Worm (Caenorhabditis elegans): Measurements from ENCODE around the gene pitr-5.

Gene pitr-5

ce11 chrV:7198403-7198802, 13.8 kb downstream of the pitr-5 start (continued):
- TF ChIP-seq ceh-27 (GFP tag; optimal IDR thresholded peaks at IDR 0.05) (no peak), nfyb-1 (GFP tag; IDR thresholded peaks at IDR 0.05) (peak; percentile 73; the same call in 1 of the 2 replicates), ztf-3 (GFP tag; optimal IDR thresholded peaks at IDR 0.05) (no peak), chd-7 (tag; optimal IDR thresholded peaks at IDR 0.05) (peak; percentile 43), him-1 (tag; optimal IDR thresholded peaks at IDR 0.05) (peak; percentile 76), F52B5.7 (tag; optimal IDR thresholded peaks at IDR 0.05) (peak; percentile 43), aptf-3 (GFP tag; IDR thresholded peaks at IDR 0.05) (no peak), Y56A3A.18 (GFP tag; IDR thresholded peaks at IDR 0.05) (0 out of 2 replicates have a peak, but pooled peaks have one; percentile 54), C06A6.2 (GFP tag; conservative IDR thresholded peaks at IDR 0.05) (no peak), nfya-1 (tag; optimal IDR thresholded peaks at IDR 0.05; ENCODE audit: borderline replicate concordance, insufficient read depth) (no peak), madf-3 (GFP tag; IDR thresholded peaks at IDR 0.05) (peak; percentile 93), dox-1 (GFP tag; IDR thresholded peaks at IDR 0.05) (no peak; the same call in 1 of the 2 replicates), F49E8.2 (tag; optimal IDR thresholded peaks at IDR 0.05; ENCODE audit: insufficient read depth) (no peak), somi-1 (GFP tag; optimal IDR thresholded peaks at IDR 0.05) (peak; percentile 30), mes-4 (tag; optimal IDR thresholded peaks at IDR 0.05) (no peak), ets-4 (GFP tag; optimal IDR thresholded peaks at IDR 0.05) (peak; percentile 73), nhr-80 (tag; optimal IDR thresholded peaks at IDR 0.05) (peak; percentile 95), fkh-3 (tag; optimal IDR thresholded peaks at IDR 0.05) (no peak), F10E7.11 (tag; optimal IDR thresholded peaks at IDR 0.05) (no peak), ztf-26 (tag; optimal IDR thresholded peaks at IDR 0.05) (no peak), ceh-91 (GFP tag; IDR thresholded peaks at IDR 0.05) (no peak), F39B2.1 (GFP tag; IDR thresholded peaks at IDR 0.05) (no peak), ztf-28 (GFP tag; IDR thresholded peaks at IDR 0.05) (no peak), unc-62 (GFP tag; optimal IDR thresholded peaks at IDR 0.05) (no peak), Y95B8A.8 (GFP tag; IDR thresholded peaks at IDR 0.05) (0 out of 2 replicates have a peak, but pooled peaks have one; percentile 42), madf-10 (tag; optimal IDR thresholded peaks at IDR 0.05) (no peak), sea-2 (GFP tag; IDR thresholded peaks at IDR 0.05) (no peak), Y53G8AR.9 (GFP tag; conservative IDR thresholded peaks at IDR 0.05) (peak; percentile 76), ztf-6 (GFP tag; IDR thresholded peaks at IDR 0.05) (no peak), lin-40 (tag; optimal IDR thresholded peaks at IDR 0.05) (peak; percentile 29), madf-8 (GFP tag; conservative IDR thresholded peaks at IDR 0.05) (peak; percentile 20; the same call in 1 of the 2 replicates), ceh-58 (GFP tag; IDR thresholded peaks at IDR 0.05) (no peak), ztf-25 (GFP tag; IDR thresholded peaks at IDR 0.05) (0 out of 2 replicates have a peak, but pooled peaks have one; percentile 59), sptf-2 (GFP tag; optimal IDR thresholded peaks at IDR 0.05) (no peak), K11D2.4 (GFP tag; IDR thresholded peaks at IDR 0.05) (no peak), ceh-79 (tag; optimal IDR thresholded peaks at IDR 0.05) (no peak), hmg-20 (GFP tag; IDR thresholded peaks at IDR 0.05) (0 out of 2 replicates have a peak, but pooled peaks have one; percentile 48), ceh-100 (GFP tag; IDR thresholded peaks at IDR 0.05) (no peak), ztf-18 (tag; optimal IDR thresholded peaks at IDR 0.05) (no peak), F23B12.7 (tag; optimal IDR thresholded peaks at IDR 0.05; ENCODE audit: insufficient read depth) (no peak), cebp-1 (GFP tag; IDR thresholded peaks at IDR 0.05) (peak; percentile 32; the same call in 1 of the 2 replicates), cebp-1 (tag; optimal IDR thresholded peaks at IDR 0.05) (peak; percentile 65), Y53F4B.3 (GFP tag; IDR thresholded peaks at IDR 0.05) (no peak), attf-5 (GFP tag; optimal IDR thresholded peaks at IDR 0.05) (peak; percentile 41), lir-1 (GFP tag; conservative IDR thresholded peaks at IDR 0.05) (no peak), ama-1 (optimal IDR thresholded peaks at IDR 0.05) (peak; percentile 48), ama-1 (GFP tag; optimal IDR thresholded peaks at IDR 0.05) (peak in 1 of 2 experiments; percentile 73), hmg-1.2 (GFP tag; IDR thresholded peaks at IDR 0.05) (0 out of 2 replicates have a peak, but pooled peaks have one; percentile 31), efl-1 (GFP tag; optimal IDR thresholded peaks at IDR 0.05) (no peak)
